Fruit fly (Drosophila melanogaster) whole organism, embryonic: ENCODE data around the gene wb.

Experiments used
- Abd-B ChIP-seq: fragments of 200-800 bp; sonication (Bioruptor generic); optimal IDR thresholded peaks from 2 replicates; lab custom pipeline; 2018; ENCODE audit warnings: missing biosample characterization, mild to moderate bottlenecking, missing genetic modification characterization, moderate library complexity
- Adf1 ChIP-seq: fragments of 200-800 bp; sonication (Bioruptor generic); IDR thresholded peaks from 2 replicates; pipeline ENCODE4 v1.3.6; 2022; ENCODE audit warnings: missing biosample characterization, missing genetic modification characterization
- BEAF-32 ChIP-seq: fragments of 200-800 bp; sonication (Bioruptor generic); optimal IDR thresholded peaks from 3 replicates; lab custom pipeline; 2017; ENCODE audit warnings: missing biosample characterization, missing genetic modification characterization, mild to moderate bottlenecking, moderate library complexity, missing genetic modification reagents
- C15 ChIP-seq: fragments of 200-800 bp; sonication (Bioruptor generic); IDR thresholded peaks from 3 replicates; pipeline ENCODE4 v1.3.6; 2022; ENCODE audit warnings: missing biosample characterization, missing genetic modification characterization
- CG10366 ChIP-seq: fragments of 200-800 bp; sonication (Bioruptor generic); IDR thresholded peaks from 2 replicates; pipeline ENCODE4 v1.3.6; 2022; ENCODE audit warnings: missing biosample characterization, missing genetic modification characterization
- CG11085 ChIP-seq: fragments of 200-800 bp; sonication (Bioruptor generic); IDR thresholded peaks from 2 replicates; pipeline ENCODE4 v1.3.6; 2022; ENCODE audit warnings: missing biosample characterization, missing genetic modification characterization
- CG11398 ChIP-seq: fragments of 200-800 bp; sonication (Bioruptor generic); optimal IDR thresholded peaks from 2 replicates; lab custom pipeline; 2016; ENCODE audit warnings: missing biosample characterization, missing genetic modification characterization
- CG13123 ChIP-seq: fragments of 200-800 bp; sonication (Bioruptor generic); optimal IDR thresholded peaks from 2 replicates; lab custom pipeline; 2016; ENCODE audit warnings: missing biosample characterization, missing genetic modification characterization
- CG15479 ChIP-seq: fragments of 200-800 bp; sonication (Bioruptor generic); optimal IDR thresholded peaks from 3 replicates; lab custom pipeline; 2019; ENCODE audit warnings: missing biosample characterization, mild to moderate bottlenecking, missing genetic modification characterization, moderate library complexity
- CG15601 ChIP-seq: fragments of 200-800 bp; sonication (Bioruptor generic); optimal IDR thresholded peaks from 3 replicates; lab custom pipeline; 2019; ENCODE audit warnings: missing biosample characterization, mild to moderate bottlenecking, missing genetic modification characterization, moderate library complexity
- CG16779 ChIP-seq: fragments of 200-800 bp; sonication (Bioruptor generic); IDR thresholded peaks from 2 replicates; pipeline ENCODE4 v1.3.6; 2022; ENCODE audit warnings: missing biosample characterization, missing genetic modification characterization
- CG16813 ChIP-seq: fragments of 200-800 bp; sonication (Bioruptor generic); IDR thresholded peaks from 3 replicates; pipeline ENCODE4 v1.3.6; 2022; ENCODE audit warnings: missing biosample characterization, missing genetic modification characterization; ENCODE audit not compliant: partially characterized antibody
- CG2199 ChIP-seq: fragments of 200-800 bp; sonication (Bioruptor generic); IDR thresholded peaks from 3 replicates; pipeline ENCODE4 v1.3.6; 2022; ENCODE audit warnings: missing biosample characterization, missing genetic modification characterization
- CG3838 ChIP-seq: fragments of 200-800 bp; sonication (Bioruptor generic); optimal IDR thresholded peaks from 3 replicates; lab custom pipeline; 2016; ENCODE audit warnings: missing biosample characterization, missing genetic modification characterization
- CG6791 ChIP-seq: fragments of 200-800 bp; sonication (Bioruptor generic); IDR thresholded peaks from 3 replicates; pipeline ENCODE4 v1.3.6; 2022; ENCODE audit warnings: missing biosample characterization, missing genetic modification characterization; ENCODE audit not compliant: partially characterized antibody
- Deaf1 ChIP-seq: fragments of 200-800 bp; optimal IDR thresholded peaks from 3 replicates; lab custom pipeline; 2019; ENCODE audit warnings: missing biosample characterization, mild to moderate bottlenecking, missing genetic modification characterization, moderate library complexity
- Doc3 ChIP-seq: fragments of 200-800 bp; sonication (Bioruptor generic); IDR thresholded peaks from 3 replicates; pipeline ENCODE4 v1.3.6; 2022; ENCODE audit warnings: missing biosample characterization, missing genetic modification characterization; ENCODE audit not compliant: partially characterized antibody
- E2f1 ChIP-seq: fragments of 200-800 bp; sonication (Bioruptor generic); IDR thresholded peaks from 2 replicates; pipeline ENCODE4 v1.3.6; 2022; ENCODE audit warnings: missing biosample characterization, missing genetic modification characterization
- HLH3B ChIP-seq: fragments of 200-800 bp; sonication (Bioruptor generic); IDR thresholded peaks from 2 replicates; pipeline ENCODE4 v1.3.6; 2022; ENCODE audit warnings: missing biosample characterization, missing genetic modification characterization
- HLHmδ ChIP-seq: fragments of 200-800 bp; sonication (Bioruptor generic); optimal IDR thresholded peaks from 2 replicates; lab custom pipeline; 2018; ENCODE audit warnings: missing biosample characterization, mild to moderate bottlenecking, missing genetic modification characterization, moderate library complexity
- Jarid2 ChIP-seq: fragments of 200-800 bp; sonication (Bioruptor generic); optimal IDR thresholded peaks from 3 replicates; lab custom pipeline; 2017; ENCODE audit warnings: mild to moderate bottlenecking, missing biosample characterization, missing genetic modification reagents, missing genetic modification characterization
- Mad ChIP-seq: fragments of 200-800 bp; sonication (Bioruptor generic); optimal IDR thresholded peaks from 2 replicates; lab custom pipeline; 2016; ENCODE audit warnings: missing biosample characterization, missing genetic modification characterization
- Mes4 ChIP-seq: fragments of 200-800 bp; sonication (Bioruptor generic); optimal IDR thresholded peaks from 2 replicates; lab custom pipeline; 2016; ENCODE audit warnings: missing biosample characterization, missing genetic modification characterization
- Ravus ChIP-seq: fragments of 200-800 bp; sonication (Bioruptor generic); IDR thresholded peaks from 2 replicates; pipeline ENCODE4 v1.3.6; 2022; ENCODE audit warnings: missing biosample characterization, missing genetic modification characterization
- Scr ChIP-seq: fragments of 200-800 bp; sonication (Bioruptor generic); IDR thresholded peaks from 2 replicates; pipeline ENCODE4 v1.3.6; 2022; ENCODE audit warnings: missing biosample characterization, missing genetic modification characterization; ENCODE audit not compliant: partially characterized antibody
- Stat92E ChIP-seq, 3 experiments: fragments of >200 bp in 2 of 3; fragments of 200-800 bp in 1 of 3; sonication (Bioruptor generic) in 1 of 3; optimal IDR thresholded peaks; 2 replicates each; lab custom pipeline; 2017 to 2019; ENCODE audit warnings: missing biosample characterization in 3 of 3, missing genetic modification characterization in 3 of 3, mild to moderate bottlenecking in 1 of 3, moderate library complexity in 1 of 3
- Usf ChIP-seq: fragments of 200-800 bp; sonication (Bioruptor generic); optimal IDR thresholded peaks from 2 replicates; lab custom pipeline; 2017; ENCODE audit warnings: missing genotype, missing biosample characterization, missing genetic modification characterization
- Xrp1 ChIP-seq: fragments of 200-800 bp; sonication (Bioruptor generic); IDR thresholded peaks from 2 replicates; pipeline ENCODE4 v1.3.6; 2022; ENCODE audit warnings: missing biosample characterization, missing genetic modification characterization
- amos ChIP-seq: fragments of 200-800 bp; sonication (Bioruptor generic); IDR thresholded peaks from 2 replicates; pipeline ENCODE4 v1.3.6; 2022; ENCODE audit warnings: missing biosample characterization, missing genetic modification characterization; ENCODE audit not compliant: partially characterized antibody
- bbx ChIP-seq: fragments of 200-800 bp; sonication (Bioruptor generic); IDR thresholded peaks from 2 replicates; pipeline ENCODE4 v1.3.6; 2022; ENCODE audit warnings: missing biosample characterization, missing genetic modification characterization; ENCODE audit not compliant: partially characterized antibody
- corto ChIP-seq: fragments of 200-800 bp; sonication (Bioruptor generic); optimal IDR thresholded peaks from 2 replicates; lab custom pipeline; 2016; ENCODE audit warnings: missing biosample characterization, mild to moderate bottlenecking, missing genetic modification characterization, moderate library complexity
- crc ChIP-seq: fragments of 200-800 bp; sonication (Bioruptor generic); optimal IDR thresholded peaks from 2 replicates; lab custom pipeline; 2016; ENCODE audit warnings: missing biosample characterization, missing genetic modification characterization
- crol ChIP-seq: fragments of 200-800 bp; sonication (Bioruptor generic); IDR thresholded peaks from 2 replicates; pipeline ENCODE4 v1.3.6; 2022; ENCODE audit warnings: missing biosample characterization, missing genetic modification characterization
- danr ChIP-seq: fragments of 200-800 bp; sonication (Bioruptor generic); IDR thresholded peaks from 2 replicates; pipeline ENCODE4 v1.3.6; 2022; ENCODE audit warnings: missing biosample characterization, missing genetic modification characterization
- disco-r ChIP-seq: fragments of 200-800 bp; sonication (Bioruptor generic); optimal IDR thresholded peaks from 2 replicates; lab custom pipeline; 2016; ENCODE audit warnings: missing biosample characterization, missing genetic modification characterization
- dmrt99B ChIP-seq: fragments of 200-800 bp; sonication (Bioruptor generic); optimal IDR thresholded peaks from 2 replicates; lab custom pipeline; 2018; ENCODE audit warnings: missing biosample characterization, mild to moderate bottlenecking, missing genetic modification characterization, moderate library complexity
- gce ChIP-seq: fragments of 200-800 bp; sonication (Bioruptor generic); IDR thresholded peaks from 3 replicates; pipeline ENCODE4 v1.3.6; 2022; ENCODE audit warnings: missing biosample characterization, missing genetic modification characterization
- jigr1 ChIP-seq: fragments of 200-800 bp; sonication (Bioruptor generic); IDR thresholded peaks from 3 replicates; pipeline ENCODE4 v1.3.6; 2022; ENCODE audit warnings: missing biosample characterization, missing genetic modification characterization
- ken ChIP-seq: fragments of 200-800 bp; sonication (Bioruptor generic); IDR thresholded peaks from 3 replicates; pipeline ENCODE4 v1.3.6; 2022; ENCODE audit warnings: missing biosample characterization, missing genetic modification characterization
- kni ChIP-seq: fragments of 200-800 bp; sonication (Bioruptor generic); optimal IDR thresholded peaks from 3 replicates; lab custom pipeline; 2017; ENCODE audit warnings: mild to moderate bottlenecking, missing biosample characterization, missing genetic modification reagents, missing genetic modification characterization
- lov ChIP-seq, 2 experiments: fragments of 200-800 bp in 1 of 2; fragments of >200 bp in 1 of 2; sonication (Bioruptor generic) in 1 of 2; IDR thresholded peaks in 1 of 2; optimal IDR thresholded peaks in 1 of 2; 2 replicates in 1 of 2; 3 replicates in 1 of 2; pipeline versions ENCODE4 v1.3.6 to Lab custom; 2017 to 2022; ENCODE audit warnings: missing biosample characterization in 1 of 2, missing genetic modification characterization in 1 of 2
- mirr ChIP-seq: fragments of 200-800 bp; sonication (Bioruptor generic); optimal IDR thresholded peaks from 3 replicates; lab custom pipeline; 2018; ENCODE audit warnings: missing biosample characterization, mild to moderate bottlenecking, missing genetic modification characterization
- otp ChIP-seq: fragments of 200-800 bp; sonication (Bioruptor generic); IDR thresholded peaks from 3 replicates; pipeline ENCODE4, ENCODE4 v1.3.6; 2022; ENCODE audit warnings: missing biosample characterization, missing genetic modification characterization
- ranshi ChIP-seq: fragments of 200-800 bp; sonication (Bioruptor generic); IDR thresholded peaks from 2 replicates; pipeline ENCODE4 v1.3.6; 2022; ENCODE audit warnings: missing biosample characterization, missing genetic modification characterization
- sc ChIP-seq, 3 experiments: fragments of >200 bp in 2 of 3; fragments of 200-800 bp in 1 of 3; sonication (Bioruptor generic) in 1 of 3; optimal IDR thresholded peaks; 2 replicates in 2 of 3; 3 replicates in 1 of 3; lab custom pipeline; 2017; ENCODE audit warnings: mild to moderate bottlenecking in 1 of 3, missing biosample characterization in 1 of 3, missing genetic modification characterization in 1 of 3, missing genetic modification reagents in 1 of 3
- sens-2 ChIP-seq: fragments of 200-800 bp; sonication (Bioruptor generic); IDR thresholded peaks from 2 replicates; pipeline ENCODE4 v1.3.6; 2022; ENCODE audit warnings: missing biosample characterization, missing genetic modification characterization
- stwl ChIP-seq: fragments of 200-800 bp; sonication (Bioruptor generic); optimal IDR thresholded peaks from 3 replicates; lab custom pipeline; 2018; ENCODE audit warnings: missing biosample characterization, mild to moderate bottlenecking, missing genetic modification characterization, moderate library complexity
- twi ChIP-seq: fragments of 200-800 bp; optimal IDR thresholded peaks from 2 replicates; lab custom pipeline; 2019; ENCODE audit warnings: missing biosample characterization, mild to moderate bottlenecking, missing genetic modification characterization, moderate library complexity
- wor ChIP-seq: fragments of 200-800 bp; sonication (Bioruptor generic); IDR thresholded peaks from 2 replicates; pipeline ENCODE4 v1.3.6; 2022; ENCODE audit warnings: missing biosample characterization, missing genetic modification characterization
- zfh1 ChIP-seq: fragments of 200-800 bp; sonication (Bioruptor generic); IDR thresholded peaks from 3 replicates; pipeline ENCODE4 v1.3.6; 2022; ENCODE audit warnings: missing biosample characterization, missing genetic modification characterization

The wb gene

dm6 chr2L:14262896-14263295 is at the start of gene wb (continued):
- TF ChIP-seq Ravus (GFP tag; lab: Robert Waterston, UW) (no peak), sens-2 (GFP tag; lab: Robert Waterston, UW) (0 out of 2 replicates have a peak, but pooled peaks have one; percentile 12), HLH3B (GFP tag; lab: Robert Waterston, UW) (no peak), wor (GFP tag; lab: Robert Waterston, UW) (no peak), E2f1 (GFP tag; lab: Robert Waterston, UW) (no peak), Scr (GFP tag; lab: Robert Waterston, UW) (no peak), corto (no peak), HLHmδ (GFP tag; lab: Kevin White, UChicago) (peak; percentile 88), disco-r (GFP tag; lab: Kevin White, UChicago) (no peak), crc (no peak), ranshi (GFP tag; lab: Robert Waterston, UW) (no peak), Stat92E (GFP tag; optimal IDR thresholded peaks at IDR 0.05; lab: Kevin White, UChicago) (peak in 1 of 3 experiments; percentile 12), Adf1 (GFP tag; lab: Robert Waterston, UW) (no peak), CG13123 (GFP tag; lab: Kevin White, UChicago) (no peak), Abd-B (no peak), CG3838 (GFP tag; lab: Kevin White, UChicago) (no peak), CG6791 (peak; percentile 46; the same call in 2 of the 3 replicates), CG11085 (no peak), gce (0 out of 3 replicates have a peak, but pooled peaks have one; percentile 23), CG15601 (tag; lab: Kevin White, UChicago) (no peak), Xrp1 (GFP tag; lab: Robert Waterston, UW) (no peak), sc (optimal IDR thresholded peaks at IDR 0.05; lab: Kevin White, UChicago) (no peak), sc (GFP tag; optimal IDR thresholded peaks at IDR 0.05; lab: Kevin White, UChicago) (no peak), C15 (GFP tag; lab: Robert Waterston, UW) (no peak), stwl (tag; lab: Kevin White, UChicago) (peak; percentile 30), Mad (GFP tag; lab: Kevin White, UChicago) (no peak), Doc3 (no peak), jigr1 (no peak), amos (GFP tag; lab: Robert Waterston, UW) (no peak), zfh1 (GFP tag; lab: Robert Waterston, UW) (0 out of 3 replicates have a peak, but pooled peaks have one; percentile 4), BEAF-32 (GFP tag; lab: Kevin White, UChicago) (no peak), kni (no peak), lov (optimal IDR thresholded peaks at IDR 0.05; lab: Kevin White, UChicago) (no peak), lov (GFP tag; IDR thresholded peaks at IDR 0.05; lab: Robert Waterston, UW) (0 out of 3 replicates have a peak, but pooled peaks have one; percentile 40), crol (GFP tag; lab: Robert Waterston, UW) (no peak), otp (GFP tag; lab: Robert Waterston, UW) (no peak), Mes4 (GFP tag; lab: Kevin White, UChicago) (no peak), CG11398 (no peak), ken (GFP tag; lab: Robert Waterston, UW) (no peak), CG16813 (GFP tag; lab: Robert Waterston, UW) (no peak), CG2199 (GFP tag; lab: Robert Waterston, UW) (peak; percentile 94), twi (tag; lab: Kevin White, UChicago) (peak; percentile 3), Usf (GFP tag; lab: Kevin White, UChicago) (no peak), CG16779 (GFP tag; lab: Robert Waterston, UW) (no peak), CG15479 (GFP tag; lab: Kevin White, UChicago) (peak; percentile 34), Jarid2 (peak; percentile 94), danr (GFP tag; lab: Robert Waterston, UW) (no peak), mirr (GFP tag; lab: Kevin White, UChicago) (no peak), Deaf1 (tag; lab: Kevin White, UChicago) (peak; percentile 50), CG10366 (GFP tag; lab: Robert Waterston, UW) (no peak), bbx (GFP tag; lab: Robert Waterston, UW) (peak; percentile 39), dmrt99B (tag; lab: Kevin White, UChicago) (no peak)
